Worm (Caenorhabditis elegans): ENCODE data around the gene nkat-1.

The nkat-1 gene

DNA sequence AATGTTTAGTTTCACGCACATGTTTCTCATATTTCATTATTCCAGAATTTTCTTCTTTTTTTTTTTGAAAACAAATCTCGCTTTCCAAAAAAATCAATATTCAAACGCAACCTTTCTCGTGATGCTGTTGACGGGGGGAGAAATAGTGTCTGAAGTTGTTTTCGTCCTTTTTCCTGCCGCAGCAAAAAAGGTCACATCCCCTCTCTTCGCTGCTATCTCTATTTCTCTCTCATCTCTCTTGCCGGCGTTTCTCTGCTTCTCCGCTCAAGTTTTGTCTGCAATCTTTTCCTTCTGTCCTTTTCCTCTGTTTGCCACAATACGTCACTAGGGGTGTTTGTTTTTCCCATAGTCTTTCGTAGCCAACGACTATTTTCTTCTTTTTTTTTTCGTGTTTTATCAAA lies 6.8 kb upstream of the nkat-1 start (continued):
- no peak for TF ChIP-seq F10E7.11 (tag; optimal IDR thresholded peaks at IDR 0.05)
- TF ChIP-seq ztf-26 (tag; optimal IDR thresholded peaks at IDR 0.05): peak; percentile 70
- TF ChIP-seq lin-26 (GFP tag; IDR thresholded peaks at IDR 0.05): no peak
- no peak for TF ChIP-seq tlf-1 (GFP tag; optimal IDR thresholded peaks at IDR 0.05)
- no peak for TF ChIP-seq bed-1 (GFP tag; IDR thresholded peaks at IDR 0.05)
- TF ChIP-seq aptf-3 (GFP tag; IDR thresholded peaks at IDR 0.05): no peak
- TF ChIP-seq repo-1 (tag; optimal IDR thresholded peaks at IDR 0.05): no peak
- no peak for TF ChIP-seq aptf-2 (GFP tag; conservative IDR thresholded peaks at IDR 0.05)
- TF ChIP-seq akir-1 (GFP tag; optimal IDR thresholded peaks at IDR 0.05): no peak
- TF ChIP-seq C06A6.2 (GFP tag; conservative IDR thresholded peaks at IDR 0.05): no peak; the same call in 1 of the 2 replicates
- TF ChIP-seq die-1 (tag; optimal IDR thresholded peaks at IDR 0.05): peak; percentile 42
- TF ChIP-seq B0336.3 (GFP tag; IDR thresholded peaks at IDR 0.05): 0 out of 2 replicates have a peak, but pooled peaks have one; percentile 29
- no peak for TF ChIP-seq lir-1 (GFP tag; conservative IDR thresholded peaks at IDR 0.05)
- TF ChIP-seq pha-4 (tag; optimal IDR thresholded peaks at IDR 0.05): peak; percentile 17
- TF ChIP-seq hlh-12 (tag; optimal IDR thresholded peaks at IDR 0.05): no peak
- 0 out of 2 replicates have a peak, but pooled peaks have one; percentile 38 for TF ChIP-seq ekl-4 (GFP tag; IDR thresholded peaks at IDR 0.05)
- TF ChIP-seq K12H6.12 (tag; optimal IDR thresholded peaks at IDR 0.05): peak; percentile 84
- TF ChIP-seq nhr-179 (tag; optimal IDR thresholded peaks at IDR 0.05): no peak
- no peak for TF ChIP-seq ceh-91 (GFP tag; IDR thresholded peaks at IDR 0.05)
- TF ChIP-seq F33H1.4 (GFP tag; IDR thresholded peaks at IDR 0.05): no peak
- no peak for TF ChIP-seq rpc-1 (optimal IDR thresholded peaks at IDR 0.05)
- TF ChIP-seq rpc-1 (tag; optimal IDR thresholded peaks at IDR 0.05): no peak
- TF ChIP-seq ztf-3 (GFP tag; optimal IDR thresholded peaks at IDR 0.05): no peak
- peak; percentile 75 for TF ChIP-seq zfh-2 (GFP tag; conservative IDR thresholded peaks at IDR 0.05)
- TF ChIP-seq K11D2.4 (GFP tag; IDR thresholded peaks at IDR 0.05): peak; percentile 70
- TF ChIP-seq ZK185.1 (tag; optimal IDR thresholded peaks at IDR 0.05; ENCODE audit: poor library complexity, severe bottlenecking): peak; percentile 11

DNA sequence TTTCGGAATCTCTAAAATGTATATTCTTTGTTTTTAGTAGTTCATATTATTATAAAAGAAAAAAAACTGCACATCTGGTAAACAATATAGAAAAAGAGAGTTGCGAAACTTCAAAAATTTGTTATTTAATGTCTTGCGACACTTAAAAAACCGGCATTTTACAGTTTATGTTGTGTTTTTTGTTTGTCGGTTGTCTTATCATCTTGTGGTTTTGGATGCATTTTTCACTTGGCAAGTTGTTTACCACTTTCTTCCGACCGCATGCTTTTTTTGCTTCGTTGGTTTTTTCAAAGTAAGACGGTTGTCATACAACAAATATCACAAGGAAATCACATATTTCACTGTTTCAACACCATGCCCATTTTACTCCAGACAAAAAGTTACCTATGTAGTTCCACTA lies 5.7 kb upstream of the nkat-1 start:
- TF ChIP-seq cebp-1 (GFP tag; IDR thresholded peaks at IDR 0.05): peak; percentile 80
- TF ChIP-seq cebp-1 (tag; optimal IDR thresholded peaks at IDR 0.05): peak; percentile 90
- no peak for TF ChIP-seq snpc-4 (GFP tag; optimal IDR thresholded peaks at IDR 0.05)
- peak in 2 of 4 experiments; percentile 1 to 14 for TF ChIP-seq snpc-4 (tag; optimal IDR thresholded peaks at IDR 0.05)
- no peak for TF ChIP-seq ceh-58 (GFP tag; IDR thresholded peaks at IDR 0.05)

DNA sequence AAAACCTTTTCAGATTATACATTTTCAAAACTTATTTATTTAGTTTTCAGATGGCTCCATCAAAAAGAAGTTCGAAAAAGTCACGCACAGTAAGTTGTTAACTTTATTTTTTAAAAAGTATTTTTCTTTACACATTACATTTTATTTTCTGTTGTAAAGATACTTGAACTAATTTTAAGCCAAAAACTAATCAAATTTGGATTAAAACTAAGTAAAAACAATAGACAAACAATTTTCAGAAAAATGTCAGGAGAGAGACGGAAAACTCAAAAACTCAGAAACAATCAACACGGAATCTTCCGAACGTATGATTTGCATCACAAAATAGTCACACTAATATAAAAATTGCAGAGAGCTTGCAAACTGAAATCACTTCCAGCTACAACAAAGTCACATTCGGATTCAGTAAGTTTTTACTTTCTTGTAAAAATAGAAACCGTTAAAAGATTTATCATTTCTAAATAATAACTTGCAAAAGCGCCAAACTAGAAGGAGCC lies 2.0 kb upstream of the nkat-1 start, which contains the start of gene ceh-89:
Gene ceh-89 (plus strand): TSS at position 51 of the 497 bp plus-strand sequence.
- TF ChIP-seq ztf-3 (GFP tag; optimal IDR thresholded peaks at IDR 0.05): no peak
- no peak for TF ChIP-seq B0019.2 (GFP tag; conservative IDR thresholded peaks at IDR 0.05)
- no peak for TF ChIP-seq zim-3 (tag; optimal IDR thresholded peaks at IDR 0.05)
- no peak for TF ChIP-seq ceh-58 (GFP tag; IDR thresholded peaks at IDR 0.05)
- no peak for TF ChIP-seq nhr-90 (tag; optimal IDR thresholded peaks at IDR 0.05)
- TF ChIP-seq B0261.1 (tag; optimal IDR thresholded peaks at IDR 0.05): no peak
- TF ChIP-seq ztf-18 (tag; optimal IDR thresholded peaks at IDR 0.05): no peak
- no peak for TF ChIP-seq mel-28 (tag; optimal IDR thresholded peaks at IDR 0.05; ENCODE audit: borderline replicate concordance)
- TF ChIP-seq gei-17 (GFP tag; optimal IDR thresholded peaks at IDR 0.05): no peak
- no peak for TF ChIP-seq zfh-2 (GFP tag; conservative IDR thresholded peaks at IDR 0.05)
- TF ChIP-seq F57A8.1 (GFP tag; optimal IDR thresholded peaks at IDR 0.05): no peak
- no peak for TF ChIP-seq F23B12.7 (tag; optimal IDR thresholded peaks at IDR 0.05; ENCODE audit: insufficient read depth)
- TF ChIP-seq ztf-22 (GFP tag; optimal IDR thresholded peaks at IDR 0.05): no peak
- TF ChIP-seq C17E4.6 (GFP tag; IDR thresholded peaks at IDR 0.05): no peak
- TF ChIP-seq unc-62 (GFP tag; optimal IDR thresholded peaks at IDR 0.05): no peak
- TF ChIP-seq let-526 (GFP tag; IDR thresholded peaks at IDR 0.05): no peak
- no peak for TF ChIP-seq repo-1 (tag; optimal IDR thresholded peaks at IDR 0.05)
- TF ChIP-seq hmg-20 (GFP tag; IDR thresholded peaks at IDR 0.05): no peak
- TF ChIP-seq attf-3 (GFP tag; conservative IDR thresholded peaks at IDR 0.05): no peak

Measured in whole organism, young adult.